Fruit fly (Drosophila melanogaster): ENCODE measurements around the gene CG32270.

CG32270 gene

DNA sequence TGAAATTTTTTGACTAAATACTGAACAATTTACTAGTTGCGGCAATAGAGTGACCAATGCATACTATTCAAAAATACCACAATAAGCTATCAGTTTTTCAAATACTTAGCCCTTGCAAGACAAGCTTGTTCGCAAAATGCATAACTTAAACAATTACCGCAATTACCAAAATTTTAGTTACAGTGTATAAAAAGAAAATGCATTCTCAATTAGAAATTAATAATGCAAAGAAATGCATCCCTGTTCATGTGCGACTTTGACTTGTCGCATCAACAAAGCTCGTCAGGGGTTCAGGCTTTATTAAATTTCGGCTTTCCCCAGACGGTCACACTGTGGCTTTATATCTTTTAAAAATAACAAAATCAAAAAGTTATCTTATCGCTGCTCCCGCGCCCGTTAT, 10.1 kb upstream of the CG32270 start, which contains the start of the genes hob and nSMase:
Gene hob, minus strand, starts transcription at position 62 of the 400 bp plus-strand sequence.
Gene nSMase, plus strand, starts transcription at position 298 of the 400 bp plus-strand sequence.
- TF ChIP-seq bigmax (GFP tag; optimal IDR thresholded peaks at IDR 0.05), result peak; percentile 10
- no peak for TF ChIP-seq CG18476 (GFP tag; optimal IDR thresholded peaks at IDR 0.05)
- no peak for TF ChIP-seq bcd (GFP tag; optimal IDR thresholded peaks at IDR 0.05)
- TF ChIP-seq Lhr (GFP tag; optimal IDR thresholded peaks at IDR 0.05), result peak; percentile 52
- no peak for TF ChIP-seq crol (GFP tag; IDR thresholded peaks at IDR 0.05)
- peak; percentile 31; the same call in 1 of the 2 replicates for TF ChIP-seq CG3847 (GFP tag; IDR thresholded peaks at IDR 0.05)
- peak; percentile 33 for TF ChIP-seq Max (GFP tag; optimal IDR thresholded peaks at IDR 0.05)
- TF ChIP-seq CG32772 (GFP tag; IDR thresholded peaks at IDR 0.05), result no peak
- TF ChIP-seq dm (GFP tag; optimal IDR thresholded peaks at IDR 0.05), result peak; percentile 38
- no peak for TF ChIP-seq CG8089 (GFP tag; optimal IDR thresholded peaks at IDR 0.05)
- TF ChIP-seq E2f2 (GFP tag; IDR thresholded peaks at IDR 0.05), result peak; percentile 61; the same call in 1 of the 2 replicates
- TF ChIP-seq CG4617 (GFP tag; optimal IDR thresholded peaks at IDR 0.05; ENCODE audit: borderline replicate concordance), result peak; percentile 60
- TF ChIP-seq MESR4 (GFP tag; optimal IDR thresholded peaks at IDR 0.05), result no peak
- no peak for TF ChIP-seq CG13894 (tag; optimal IDR thresholded peaks at IDR 0.05)
- no peak for TF ChIP-seq pho (GFP tag; optimal IDR thresholded peaks at IDR 0.05)
- peak; percentile 12 for TF ChIP-seq HmgZ (tag; optimal IDR thresholded peaks at IDR 0.05)
- TF ChIP-seq Dp (GFP tag; optimal IDR thresholded peaks at IDR 0.05), result peak; percentile 69
- peak; percentile 58 for TF ChIP-seq CG17186 (GFP tag; optimal IDR thresholded peaks at IDR 0.05)
- no peak for TF ChIP-seq gsb (GFP tag; IDR thresholded peaks at IDR 0.05)
- TF ChIP-seq pb (GFP tag; optimal IDR thresholded peaks at IDR 0.05), result no peak
- peak; percentile 70 for TF ChIP-seq CG12659 (GFP tag; optimal IDR thresholded peaks at IDR 0.05)
- TF ChIP-seq CG13123 (GFP tag; optimal IDR thresholded peaks at IDR 0.05), result no peak
- peak; percentile 23 for TF ChIP-seq Blimp-1 (GFP tag; optimal IDR thresholded peaks at IDR 0.05)
- peak; percentile 86 for TF ChIP-seq CG7928 (GFP tag; optimal IDR thresholded peaks at IDR 0.05)
- peak; percentile 44 for TF ChIP-seq row (GFP tag; IDR thresholded peaks at IDR 0.05)
- no peak for TF ChIP-seq Hr3 (GFP tag; optimal IDR thresholded peaks at IDR 0.05)
- no peak for TF ChIP-seq Deaf1 (tag; optimal IDR thresholded peaks at IDR 0.05)
- no peak for TF ChIP-seq prd (optimal IDR thresholded peaks at IDR 0.05)
- no peak for TF ChIP-seq prd (GFP tag; IDR thresholded peaks at IDR 0.05)
- peak; percentile 11 for TF ChIP-seq NC2β (GFP tag; optimal IDR thresholded peaks at IDR 0.05)
- TF ChIP-seq nmo (GFP tag; optimal IDR thresholded peaks at IDR 0.05), result peak; percentile 58
- peak; percentile 54 for TF ChIP-seq Sin3A (optimal IDR thresholded peaks at IDR 0.05)
- peak; percentile 55 for TF ChIP-seq phol (tag; optimal IDR thresholded peaks at IDR 0.05)
- no peak for TF ChIP-seq Rx (GFP tag; IDR thresholded peaks at IDR 0.05)
- TF ChIP-seq Mrtf (GFP tag; IDR thresholded peaks at IDR 0.05), result no peak
- no peak for TF ChIP-seq CG10209 (GFP tag; optimal IDR thresholded peaks at IDR 0.05)
- peak; percentile 28 for TF ChIP-seq Hsf (GFP tag; optimal IDR thresholded peaks at IDR 0.05)
- no peak for TF ChIP-seq CG8281 (tag; optimal IDR thresholded peaks at IDR 0.05)
- TF ChIP-seq Mad (GFP tag; optimal IDR thresholded peaks at IDR 0.05), result no peak
- no peak for TF ChIP-seq seq (GFP tag; IDR thresholded peaks at IDR 0.05)
- TF ChIP-seq CG18619 (GFP tag; optimal IDR thresholded peaks at IDR 0.05), result no peak
- peak; percentile 29; the same call in 1 of the 2 replicates for TF ChIP-seq CG13287 (GFP tag; IDR thresholded peaks at IDR 0.05; ENCODE audit: partially characterized antibody)
- no peak for TF ChIP-seq CG1792 (GFP tag; optimal IDR thresholded peaks at IDR 0.05)
- TF ChIP-seq CG10979 (tag; optimal IDR thresholded peaks at IDR 0.05), result no peak
- TF ChIP-seq Sry-δ (GFP tag; optimal IDR thresholded peaks at IDR 0.05), result peak; percentile 45
- TF ChIP-seq B-H1 (GFP tag; IDR thresholded peaks at IDR 0.05), result no peak
- TF ChIP-seq Six4 (GFP tag; optimal IDR thresholded peaks at IDR 0.05), result no peak
- peak; percentile 37; the same call in 1 of the 3 replicates for TF ChIP-seq knrl (GFP tag; IDR thresholded peaks at IDR 0.05; ENCODE audit: partially characterized antibody)
- peak; percentile 73 for TF ChIP-seq Myb (GFP tag; optimal IDR thresholded peaks at IDR 0.05)
- peak in 1 of 3 experiments; percentile 40 for TF ChIP-seq Stat92E (GFP tag; optimal IDR thresholded peaks at IDR 0.05)
- no peak for TF ChIP-seq CG9727 (GFP tag; optimal IDR thresholded peaks at IDR 0.05)
- peak; percentile 66 for TF ChIP-seq CHES-1-like (GFP tag; optimal IDR thresholded peaks at IDR 0.05)
